Fruit fly (Drosophila melanogaster) whole organism, embryonic: ENCODE results near the gene CG5171.

Experiments used
- Abd-B ChIP-seq: fragments of 200-800 bp; sonication (Bioruptor generic); optimal IDR thresholded peaks from 2 replicates; lab custom pipeline; 2018; ENCODE audit warnings: missing biosample characterization, mild to moderate bottlenecking, missing genetic modification characterization, moderate library complexity
- Atf6 ChIP-seq: fragments of 200-800 bp; sonication (Bioruptor generic); IDR thresholded peaks from 2 replicates; pipeline ENCODE4 v1.3.6; 2022; ENCODE audit warnings: missing biosample characterization, missing genetic modification characterization
- B-H1 ChIP-seq: fragments of 200-800 bp; sonication (Bioruptor generic); IDR thresholded peaks from 3 replicates; pipeline ENCODE4 v1.3.6; 2022; ENCODE audit warnings: missing biosample characterization, missing genetic modification characterization
- CG10267 ChIP-seq: fragments of 200-800 bp; sonication (Bioruptor generic); optimal IDR thresholded peaks from 2 replicates; lab custom pipeline; 2018; ENCODE audit warnings: missing biosample characterization, mild to moderate bottlenecking, missing genetic modification characterization, moderate library complexity
- CG12391 ChIP-seq: fragments of 200-800 bp; sonication (Bioruptor generic); optimal IDR thresholded peaks from 3 replicates; lab custom pipeline; 2018; ENCODE audit warnings: missing biosample characterization, mild to moderate bottlenecking, missing genetic modification characterization, moderate library complexity
- CG12744 ChIP-seq: fragments of 200-800 bp; sonication (Bioruptor generic); optimal IDR thresholded peaks from 2 replicates; lab custom pipeline; 2016; ENCODE audit warnings: missing biosample characterization, missing genetic modification characterization
- CG13424 ChIP-seq: fragments of 200-800 bp; sonication (Bioruptor generic); optimal IDR thresholded peaks from 2 replicates; lab custom pipeline; 2019; ENCODE audit warnings: missing biosample characterization, mild to moderate bottlenecking, missing genetic modification characterization, moderate library complexity
- CG13894 ChIP-seq: fragments of 200-800 bp; sonication (Bioruptor generic); optimal IDR thresholded peaks from 3 replicates; lab custom pipeline; 2018; ENCODE audit warnings: missing biosample characterization, mild to moderate bottlenecking, missing genetic modification characterization, moderate library complexity
- CG14014 ChIP-seq: fragments of 200-800 bp; sonication (Bioruptor generic); IDR thresholded peaks from 2 replicates; pipeline ENCODE4 v1.3.6; 2022; ENCODE audit warnings: missing biosample characterization, missing genetic modification characterization
- CG16863 ChIP-seq: fragments of 200-800 bp; sonication (Bioruptor generic); optimal IDR thresholded peaks from 3 replicates; lab custom pipeline; 2016; ENCODE audit warnings: missing biosample characterization, missing genetic modification characterization
- CG17802 ChIP-seq: fragments of 200-800 bp; sonication (Bioruptor generic); optimal IDR thresholded peaks from 2 replicates; lab custom pipeline; 2018; ENCODE audit warnings: missing biosample characterization, mild to moderate bottlenecking, missing genetic modification characterization, moderate library complexity
- CG18599 ChIP-seq: fragments of 200-800 bp; sonication (Bioruptor generic); optimal IDR thresholded peaks from 3 replicates; lab custom pipeline; 2017; ENCODE audit warnings: missing biosample characterization, missing genetic modification characterization, mild to moderate bottlenecking, moderate library complexity, missing genetic modification reagents
- CG2120 ChIP-seq: fragments of 200-800 bp; sonication (Bioruptor generic); optimal IDR thresholded peaks from 3 replicates; lab custom pipeline; 2016; ENCODE audit warnings: missing biosample characterization, missing genetic modification characterization
- CG2202 ChIP-seq: fragments of 200-800 bp; sonication (Bioruptor generic); optimal IDR thresholded peaks from 2 replicates; lab custom pipeline; 2018; ENCODE audit warnings: missing biosample characterization, mild to moderate bottlenecking, missing genetic modification characterization
- CG30020 ChIP-seq: fragments of 200-800 bp; optimal IDR thresholded peaks from 2 replicates; lab custom pipeline; 2019; ENCODE audit warnings: missing biosample characterization, mild to moderate bottlenecking, missing genetic modification characterization, moderate library complexity
- CG30431 ChIP-seq: fragments of 200-800 bp; sonication (Bioruptor generic); optimal IDR thresholded peaks from 2 replicates; lab custom pipeline; 2017; ENCODE audit warnings: missing biosample characterization, missing genetic modification characterization
- CG32532 ChIP-seq: fragments of 200-800 bp; sonication (Bioruptor generic); IDR thresholded peaks from 2 replicates; pipeline ENCODE4 v1.3.6; 2022; ENCODE audit warnings: missing biosample characterization, missing genetic modification characterization
- CG4360 ChIP-seq: fragments of 200-800 bp; sonication (Bioruptor generic); IDR thresholded peaks from 2 replicates; pipeline ENCODE4 v1.3.6; 2022; ENCODE audit warnings: missing biosample characterization, missing genetic modification characterization
- CG5180 ChIP-seq: fragments of 200-800 bp; sonication (Bioruptor generic); optimal IDR thresholded peaks from 3 replicates; lab custom pipeline; 2017; ENCODE audit warnings: missing biosample characterization, missing genetic modification characterization, mild to moderate bottlenecking, moderate library complexity, missing genetic modification reagents
- CG6813 ChIP-seq: fragments of 200-800 bp; sonication (Bioruptor generic); optimal IDR thresholded peaks from 2 replicates; lab custom pipeline; 2017; ENCODE audit warnings: missing biosample characterization, missing genetic modification characterization, mild to moderate bottlenecking, moderate library complexity, missing genetic modification reagents
- CTCF ChIP-seq: fragments of 200-800 bp; sonication (Bioruptor generic); optimal IDR thresholded peaks from 2 replicates; lab custom pipeline; 2017; ENCODE audit warnings: missing biosample characterization, mild to moderate bottlenecking, missing genetic modification characterization, moderate library complexity
- D19B ChIP-seq: fragments of 200-800 bp; sonication (Bioruptor generic); optimal IDR thresholded peaks from 2 replicates; lab custom pipeline; 2017; ENCODE audit warnings: missing biosample characterization, mild to moderate bottlenecking, missing genetic modification characterization
- Doc2 ChIP-seq: fragments of 200-800 bp; sonication (Bioruptor generic); IDR thresholded peaks from 2 replicates; pipeline ENCODE4 v1.3.6; 2022; ENCODE audit warnings: missing biosample characterization, missing genetic modification characterization
- Elba2 ChIP-seq: fragments of 200-800 bp; sonication (Bioruptor generic); optimal IDR thresholded peaks from 3 replicates; lab custom pipeline; 2016; ENCODE audit warnings: missing biosample characterization, missing genetic modification characterization
- Hand ChIP-seq: fragments of 200-800 bp; sonication (Bioruptor generic); optimal IDR thresholded peaks from 2 replicates; lab custom pipeline; 2017; ENCODE audit warnings: mild to moderate bottlenecking, missing biosample characterization, missing genetic modification reagents, missing genetic modification characterization
- Lpt ChIP-seq: fragments of >200 bp; optimal IDR thresholded peaks from 2 replicates; lab custom pipeline; 2018; ENCODE audit warnings: missing biosample characterization, missing genetic modification characterization
- Oaz ChIP-seq: fragments of 200-800 bp; sonication (Bioruptor generic); IDR thresholded peaks from 2 replicates; pipeline ENCODE4 v1.3.6; 2022; ENCODE audit warnings: missing biosample characterization, missing genetic modification characterization
- Oli ChIP-seq: fragments of 200-800 bp; sonication (Bioruptor generic); optimal IDR thresholded peaks from 2 replicates; lab custom pipeline; 2018; ENCODE audit warnings: missing biosample characterization, mild to moderate bottlenecking, missing genetic modification characterization, moderate library complexity
- Rfx ChIP-seq: fragments of 200-800 bp; sonication (Bioruptor generic); IDR thresholded peaks from 2 replicates; pipeline ENCODE4 v1.3.6; 2022; ENCODE audit warnings: missing biosample characterization, missing genetic modification characterization
- Ssrp ChIP-seq: fragments of 200-800 bp; sonication (Bioruptor generic); optimal IDR thresholded peaks from 2 replicates; lab custom pipeline; 2018; ENCODE audit warnings: missing biosample characterization, mild to moderate bottlenecking, missing genetic modification characterization, moderate library complexity
- TFAM ChIP-seq: fragments of 200-800 bp; sonication (Bioruptor generic); optimal IDR thresholded peaks from 2 replicates; lab custom pipeline; 2017; ENCODE audit warnings: missing biosample characterization, missing genetic modification characterization, inconsistent platforms
- Taf1 ChIP-seq: fragments of 200-800 bp; sonication (Bioruptor generic); IDR thresholded peaks from 2 replicates; pipeline ENCODE4 v1.3.6; 2022; ENCODE audit warnings: missing biosample characterization, missing genetic modification characterization
- Vsx1 ChIP-seq: fragments of 200-800 bp; sonication (Bioruptor generic); optimal IDR thresholded peaks from 2 replicates; lab custom pipeline; 2017; ENCODE audit warnings: missing biosample characterization, mild to moderate bottlenecking, missing genetic modification characterization, missing genetic modification reagents
- ara ChIP-seq: fragments of 200-800 bp; sonication (Bioruptor generic); IDR thresholded peaks from 2 replicates; pipeline ENCODE4 v1.3.6; 2022; ENCODE audit warnings: missing biosample characterization, missing genetic modification characterization
- ash1 ChIP-seq: fragments of 200-800 bp; sonication (Bioruptor generic); optimal IDR thresholded peaks from 2 replicates; lab custom pipeline; 2018; ENCODE audit warnings: missing biosample characterization, mild to moderate bottlenecking, missing genetic modification characterization
- bowl ChIP-seq: fragments of 200-800 bp; sonication (Bioruptor generic); IDR thresholded peaks from 2 replicates; pipeline ENCODE4 v1.3.6; 2022; ENCODE audit warnings: missing biosample characterization, missing genetic modification characterization
- br ChIP-seq: fragments of >200 bp; optimal IDR thresholded peaks from 2 replicates; lab custom pipeline; 2017
- caup ChIP-seq: fragments of 200-800 bp; sonication (Bioruptor generic); optimal IDR thresholded peaks from 3 replicates; lab custom pipeline; 2017; ENCODE audit warnings: missing biosample characterization, mild to moderate bottlenecking, missing genetic modification characterization, moderate library complexity; ENCODE audit not compliant: severe bottlenecking
- da ChIP-seq: fragments of 200-800 bp; sonication (Bioruptor generic); optimal IDR thresholded peaks from 2 replicates; lab custom pipeline; 2016; ENCODE audit warnings: missing biosample characterization, missing genetic modification characterization
- disco-r ChIP-seq: fragments of 200-800 bp; sonication (Bioruptor generic); optimal IDR thresholded peaks from 2 replicates; lab custom pipeline; 2016; ENCODE audit warnings: missing biosample characterization, missing genetic modification characterization
- fd3F ChIP-seq: fragments of 200-800 bp; sonication (Bioruptor generic); optimal IDR thresholded peaks from 2 replicates; lab custom pipeline; 2018; ENCODE audit warnings: missing biosample characterization, mild to moderate bottlenecking, missing genetic modification characterization, moderate library complexity
- jing ChIP-seq: fragments of 200-800 bp; sonication (Bioruptor generic); optimal IDR thresholded peaks from 2 replicates; lab custom pipeline; 2018; ENCODE audit warnings: missing biosample characterization, mild to moderate bottlenecking, missing genetic modification characterization
- lab ChIP-seq: fragments of 200-800 bp; sonication (Bioruptor generic); optimal IDR thresholded peaks from 3 replicates; lab custom pipeline; 2017; ENCODE audit warnings: missing biosample characterization, missing genetic modification characterization, mild to moderate bottlenecking, moderate library complexity, missing genetic modification reagents
- lmd ChIP-seq: fragments of 200-800 bp; sonication (Bioruptor generic); IDR thresholded peaks from 2 replicates; pipeline ENCODE4 v1.3.6; 2022; ENCODE audit warnings: missing biosample characterization, missing genetic modification characterization
- mam ChIP-seq: fragments of 200-800 bp; sonication (Bioruptor generic); optimal IDR thresholded peaks from 3 replicates; lab custom pipeline; 2016; ENCODE audit warnings: missing biosample characterization, missing genetic modification characterization
- oc ChIP-seq: fragments of 200-800 bp; sonication (Bioruptor generic); optimal IDR thresholded peaks from 2 replicates; lab custom pipeline; 2018; ENCODE audit warnings: missing biosample characterization, mild to moderate bottlenecking, missing genetic modification characterization, moderate library complexity
- pros ChIP-seq: fragments of 200-800 bp; sonication (Bioruptor generic); optimal IDR thresholded peaks from 3 replicates; lab custom pipeline; 2019; ENCODE audit warnings: missing biosample characterization, mild to moderate bottlenecking, missing genetic modification characterization, moderate library complexity
- seq ChIP-seq: fragments of 200-800 bp; sonication (Bioruptor generic); IDR thresholded peaks from 2 replicates; pipeline ENCODE4 v1.3.6; 2022; ENCODE audit warnings: missing biosample characterization, missing genetic modification characterization
- z ChIP-seq: fragments of 200-800 bp; sonication (Bioruptor generic); IDR thresholded peaks from 3 replicates; pipeline ENCODE4 v1.3.6; 2022; ENCODE audit warnings: missing biosample characterization, missing genetic modification characterization
- zf30C ChIP-seq: fragments of 200-800 bp; sonication (Bioruptor generic); optimal IDR thresholded peaks from 3 replicates; lab custom pipeline; 2018; ENCODE audit warnings: missing biosample characterization, mild to moderate bottlenecking, missing genetic modification characterization

The CG5171 gene

DNA sequence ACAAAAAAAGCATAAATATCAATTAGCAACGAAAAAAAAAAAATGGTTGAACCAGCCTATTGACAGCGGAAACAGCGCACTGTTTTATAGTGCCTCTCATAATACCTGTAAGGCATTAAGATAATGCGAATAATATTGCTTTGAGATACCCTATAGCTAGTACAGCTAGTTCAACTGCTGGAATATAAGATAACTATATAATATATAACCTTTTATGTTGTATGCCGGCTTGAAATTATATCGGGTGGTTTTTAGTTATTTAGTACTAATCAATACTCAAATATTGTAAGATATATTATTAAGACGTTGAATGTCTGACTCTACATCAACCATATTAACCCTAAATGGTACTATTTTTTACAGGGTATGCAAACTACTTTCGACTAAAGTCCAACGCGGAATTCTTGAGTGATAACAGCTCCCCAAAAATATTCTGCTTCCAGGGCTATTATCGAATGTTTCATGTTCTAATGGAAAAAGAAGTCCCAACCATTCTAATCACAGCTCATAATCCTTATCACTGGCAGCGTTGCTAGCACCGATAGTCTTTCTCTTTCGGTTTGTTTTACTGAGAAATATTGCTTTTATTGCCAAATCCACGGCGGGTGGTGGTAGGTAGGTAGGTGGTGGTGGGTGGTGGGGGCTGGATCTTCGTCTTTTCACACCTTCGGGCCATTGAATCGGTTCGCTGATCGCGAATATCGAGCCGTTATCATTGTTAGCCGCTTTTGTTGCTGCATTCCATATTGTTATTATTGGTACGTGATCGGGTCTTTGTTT is 33.0 kb downstream of the CG5171 start (continued):
- TF ChIP-seq CG10267 (peak; percentile 60), Hand (GFP tag; lab: Kevin White, UChicago) (peak; percentile 88), z (GFP tag; lab: Robert Waterston, UW) (no peak), D19B (peak; percentile 94), Oaz (GFP tag; lab: Robert Waterston, UW) (peak; percentile 42; the same call in 1 of the 2 replicates), CG4360 (GFP tag; lab: Robert Waterston, UW) (no peak), ara (GFP tag; lab: Robert Waterston, UW) (peak; percentile 16; the same call in 1 of the 2 replicates), fd3F (peak; percentile 76), Oli (tag; lab: Kevin White, UChicago) (peak; percentile 77), TFAM (GFP tag; lab: Kevin White, UChicago) (no peak), Vsx1 (GFP tag; lab: Kevin White, UChicago) (peak; percentile 59), CG16863 (peak; percentile 1), oc (tag; lab: Kevin White, UChicago) (peak; percentile 48), Rfx (peak; percentile 95), CG17802 (tag; lab: Kevin White, UChicago) (no peak), zf30C (GFP tag; lab: Kevin White, UChicago) (no peak), caup (GFP tag; lab: Kevin White, UChicago) (peak; percentile 78), CG18599 (GFP tag; lab: Kevin White, UChicago) (peak; percentile 88), da (no peak), CG30020 (tag; lab: Kevin White, UChicago) (no peak), Abd-B (GFP tag; lab: Kevin White, UChicago) (peak; percentile 74), Ssrp (tag; lab: Kevin White, UChicago) (peak; percentile 59), CG5180 (GFP tag; lab: Kevin White, UChicago) (no peak), CG13424 (tag; lab: Kevin White, UChicago) (peak; percentile 75), Lpt (no peak), Doc2 (GFP tag; lab: Robert Waterston, UW) (no peak), CG2202 (tag; lab: Kevin White, UChicago) (no peak), disco-r (GFP tag; lab: Kevin White, UChicago) (no peak), seq (peak; percentile 88), CG13894 (tag; lab: Kevin White, UChicago) (peak; percentile 75), CG30431 (no peak), CG32532 (GFP tag; lab: Robert Waterston, UW) (peak; percentile 84), Taf1 (GFP tag; lab: Robert Waterston, UW) (peak; percentile 86), CG6813 (peak; percentile 48), mam (GFP tag; lab: Kevin White, UChicago) (peak; percentile 46), lab (GFP tag; lab: Kevin White, UChicago) (peak; percentile 86), B-H1 (peak; percentile 71), pros (GFP tag; lab: Kevin White, UChicago) (no peak), Elba2 (no peak), lmd (GFP tag; lab: Robert Waterston, UW) (peak; percentile 87), CG12391 (peak; percentile 85), Atf6 (GFP tag; lab: Robert Waterston, UW) (peak; percentile 95), ash1 (GFP tag; lab: Kevin White, UChicago) (no peak), CG14014 (peak; percentile 90), br (lab: Kevin White, UChicago) (no peak), CTCF (GFP tag; lab: Kevin White, UChicago) (no peak), bowl (GFP tag; lab: Robert Waterston, UW) (peak; percentile 73), jing (GFP tag; lab: Kevin White, UChicago) (no peak), CG2120 (GFP tag; lab: Kevin White, UChicago) (peak; percentile 90), CG12744 (GFP tag; lab: Kevin White, UChicago) (no peak)
